Worm (Caenorhabditis elegans) whole organism, early embryonic: ENCODE data around the gene E01G4.3.

Source experiments
- B0310.2 ChIP-seq: sonication (generic microtip); optimal IDR thresholded peaks from 2 replicates; lab custom pipeline; 2016; ENCODE audit warnings: mild to moderate bottlenecking, missing genetic modification characterization, missing compliant biosample characterization
- F13C5.2 ChIP-seq: sonication (generic microtip); optimal IDR thresholded peaks from 2 replicates; lab custom pipeline; 2017; ENCODE audit warnings: mild to moderate bottlenecking, missing genetic modification characterization, inconsistent platforms, missing compliant biosample characterization
- aly-1 ChIP-seq: sonication (generic microtip); optimal IDR thresholded peaks from 2 replicates; lab custom pipeline; 2016; ENCODE audit warnings: missing genetic modification characterization, missing compliant biosample characterization
- ama-1 ChIP-seq: fragments of 150-350 bp; optimal IDR thresholded peaks from 2 replicates; lab custom pipeline; 2014
- ceh-13 ChIP-seq: fragments of 200-800 bp; sonication (Bioruptor generic); optimal IDR thresholded peaks from 2 replicates; lab custom pipeline; 2018; ENCODE audit warnings: mild to moderate bottlenecking, missing genetic modification characterization, missing compliant biosample characterization
- ceh-36 ChIP-seq: sonication (generic microtip); optimal IDR thresholded peaks from 2 replicates; lab custom pipeline; 2016; ENCODE audit warnings: missing genetic modification characterization, inconsistent platforms, missing compliant biosample characterization
- ets-7 ChIP-seq: sonication (generic microtip); optimal IDR thresholded peaks from 2 replicates; lab custom pipeline; 2016; ENCODE audit warnings: missing genotype, missing genetic modification characterization, missing compliant biosample characterization
- flt-1 ChIP-seq: fragments of 200-800 bp; sonication (Bioruptor generic); IDR thresholded peaks from 2 replicates; pipeline ENCODE4 v1.3.6; 2022; ENCODE audit warnings: missing genetic modification characterization, missing compliant biosample characterization
- hmbx-1 ChIP-seq: sonication (generic microtip); optimal IDR thresholded peaks from 2 replicates; lab custom pipeline; 2016; ENCODE audit warnings: mild to moderate bottlenecking, missing genetic modification characterization, missing compliant biosample characterization
- hmg-4 ChIP-seq: fragments of 200-800 bp; sonication (Bioruptor generic); optimal IDR thresholded peaks from 2 replicates; lab custom pipeline; 2018; ENCODE audit warnings: mild to moderate bottlenecking, missing genetic modification characterization, missing compliant biosample characterization
- hnd-1 ChIP-seq: sonication (generic microtip); optimal IDR thresholded peaks from 2 replicates; lab custom pipeline; 2016; ENCODE audit warnings: missing genetic modification characterization, missing compliant biosample characterization
- pes-1 ChIP-seq: fragments of 200-800 bp; sonication (Bioruptor generic); IDR thresholded peaks from 2 replicates; pipeline ENCODE4 v1.3.6; 2022; ENCODE audit warnings: missing genetic modification reagents, missing genetic modification characterization, missing compliant biosample characterization
- scrt-1 ChIP-seq: fragments of 200-800 bp; sonication (Bioruptor generic); IDR thresholded peaks from 2 replicates; pipeline ENCODE4 v1.3.6; 2022; ENCODE audit warnings: missing genetic modification characterization, missing compliant biosample characterization
- sea-1 ChIP-seq: fragments of 200-800 bp; sonication (Bioruptor generic); conservative IDR thresholded peaks from 2 replicates; pipeline ENCODE4 v1.3.6; 2022; ENCODE audit warnings: missing genetic modification characterization, missing compliant biosample characterization
- tbx-11 ChIP-seq: fragments of 200-800 bp; sonication (Bioruptor generic); IDR thresholded peaks from 2 replicates; pipeline ENCODE4 v1.3.6; 2022; ENCODE audit warnings: missing genetic modification characterization, missing compliant biosample characterization
- tbx-37 ChIP-seq: fragments of 200-800 bp; sonication (Bioruptor generic); conservative IDR thresholded peaks from 2 replicates; pipeline ENCODE4 v1.3.6; 2022; ENCODE audit warnings: missing genetic modification reagents, missing genetic modification characterization, missing compliant biosample characterization
- tra-4 ChIP-seq: sonication (generic microtip); optimal IDR thresholded peaks from 2 replicates; lab custom pipeline; 2017; ENCODE audit warnings: missing genetic modification characterization, missing compliant biosample characterization

E01G4.3 gene

DNA sequence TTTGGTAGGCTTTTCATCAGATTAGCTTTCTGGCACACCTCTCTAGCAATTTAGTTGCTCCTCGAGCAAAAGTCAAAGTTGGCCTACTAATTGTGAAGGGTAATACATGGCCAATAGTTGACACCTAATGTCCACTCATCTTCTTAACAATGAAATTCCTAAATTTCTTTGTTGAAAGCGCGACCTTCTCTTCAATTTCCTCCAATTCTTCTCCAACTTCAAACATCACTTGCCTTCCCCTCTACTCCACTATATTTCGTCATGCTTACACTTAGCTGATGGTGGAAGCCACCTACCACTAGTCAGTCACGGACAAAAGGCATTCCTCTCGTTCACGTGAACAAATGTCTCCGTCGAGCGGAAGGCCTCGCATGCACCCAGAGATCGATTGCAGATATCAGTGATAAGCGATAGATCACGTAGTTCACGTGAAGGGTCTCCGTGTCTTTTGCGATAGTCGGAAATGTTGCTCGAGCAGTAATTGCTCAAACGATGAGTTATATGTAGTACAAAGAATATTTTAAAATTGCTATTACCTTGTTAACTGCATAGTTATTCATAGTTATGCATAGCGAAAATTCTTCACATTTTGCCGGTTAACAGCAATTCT, at the start of gene E01G4.3:
E01G4.3 (minus strand) TSS at position 560 of the 610 bp plus-strand sequence.
- TF ChIP-seq ceh-13 (GFP tag; lab: Kevin White, UChicago) (no peak), hnd-1 (tag; lab: Kevin White, UChicago) (no peak), pes-1 (GFP tag; lab: Robert Waterston, UW) (no peak), aly-1 (tag; lab: Kevin White, UChicago) (no peak), tbx-37 (GFP tag; lab: Robert Waterston, UW) (no peak), B0310.2 (tag; lab: Kevin White, UChicago) (no peak), ama-1 (lab: Kevin White, UChicago) (no peak), hmg-4 (GFP tag; lab: Kevin White, UChicago) (no peak)

ce11 chrII:13517600-13517999, 48.2 kb upstream of the E01G4.3 start, which contains the start of gene sre-45:
Gene sre-45 (plus strand): TSS chrII:13517900.
- no peak for TF ChIP-seq hnd-1 (tag; lab: Kevin White, UChicago)
- TF ChIP-seq hmbx-1 (tag; lab: Kevin White, UChicago): no peak

DNA sequence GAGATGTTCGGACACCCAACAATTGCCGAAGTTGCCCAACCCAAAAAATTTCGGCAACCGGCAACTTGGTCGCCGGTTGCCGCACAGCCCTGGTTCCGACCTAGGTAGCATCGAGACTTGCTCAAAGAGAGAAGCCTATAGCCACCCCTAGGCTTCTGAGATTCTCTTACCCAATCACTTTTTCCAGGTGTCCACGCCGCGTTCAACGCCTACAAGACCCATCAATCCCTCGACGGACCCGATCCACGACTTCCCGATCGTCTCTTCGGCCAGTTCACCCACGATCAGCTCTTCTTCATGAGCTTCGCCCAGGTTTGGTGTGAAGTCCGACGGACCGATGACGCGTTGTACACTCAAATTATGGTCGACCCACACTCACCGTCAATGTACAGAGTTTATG, 46.4 kb upstream of the E01G4.3 start:
- TF ChIP-seq ama-1 (lab: Kevin White, UChicago) (no peak), pes-1 (GFP tag; lab: Robert Waterston, UW) (no peak), B0310.2 (tag; lab: Kevin White, UChicago) (no peak), ceh-13 (GFP tag; lab: Kevin White, UChicago) (no peak), scrt-1 (no peak)

DNA sequence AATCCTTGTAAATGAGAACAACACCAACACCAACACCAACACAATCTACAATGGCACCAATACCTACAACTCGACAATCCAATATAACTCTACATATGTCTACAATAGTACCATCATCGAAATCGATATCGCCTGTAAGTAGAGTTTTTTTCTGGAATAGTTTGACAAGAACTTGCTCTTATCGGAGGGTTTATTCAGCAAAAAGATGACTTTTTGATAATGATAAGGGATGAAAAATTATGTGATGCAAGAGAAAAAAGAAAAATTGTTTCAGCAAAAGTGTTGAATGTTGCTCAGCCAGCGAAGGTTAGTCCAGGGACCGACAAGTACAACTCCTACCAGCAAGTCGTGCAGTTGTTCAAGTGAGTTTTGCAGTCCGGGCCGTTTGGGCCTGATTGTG, 39.2 kb upstream of the E01G4.3 start:
- TF ChIP-seq tra-4 (tag; lab: Kevin White, UChicago): no peak
- no peak for TF ChIP-seq sea-1 (GFP tag; lab: Robert Waterston, UW)
- no peak for TF ChIP-seq F13C5.2 (tag; lab: Kevin White, UChicago)
- TF ChIP-seq hmbx-1 (tag; lab: Kevin White, UChicago): no peak
- TF ChIP-seq ama-1 (lab: Kevin White, UChicago): no peak
- no peak for TF ChIP-seq hmg-4 (GFP tag; lab: Kevin White, UChicago)
- no peak for TF ChIP-seq flt-1 (GFP tag; lab: Robert Waterston, UW)
- TF ChIP-seq ceh-13 (GFP tag; lab: Kevin White, UChicago): no peak
- TF ChIP-seq pes-1 (GFP tag; lab: Robert Waterston, UW): no peak
- TF ChIP-seq hnd-1 (tag; lab: Kevin White, UChicago): no peak
- no peak for TF ChIP-seq scrt-1
- no peak for TF ChIP-seq ets-7 (tag; lab: Kevin White, UChicago)
- no peak for TF ChIP-seq tbx-37 (GFP tag; lab: Robert Waterston, UW)
- TF ChIP-seq B0310.2 (tag; lab: Kevin White, UChicago): no peak
- TF ChIP-seq aly-1 (tag; lab: Kevin White, UChicago): no peak
- no peak for TF ChIP-seq ceh-36
- no peak for TF ChIP-seq tbx-11 (GFP tag; lab: Robert Waterston, UW)

DNA sequence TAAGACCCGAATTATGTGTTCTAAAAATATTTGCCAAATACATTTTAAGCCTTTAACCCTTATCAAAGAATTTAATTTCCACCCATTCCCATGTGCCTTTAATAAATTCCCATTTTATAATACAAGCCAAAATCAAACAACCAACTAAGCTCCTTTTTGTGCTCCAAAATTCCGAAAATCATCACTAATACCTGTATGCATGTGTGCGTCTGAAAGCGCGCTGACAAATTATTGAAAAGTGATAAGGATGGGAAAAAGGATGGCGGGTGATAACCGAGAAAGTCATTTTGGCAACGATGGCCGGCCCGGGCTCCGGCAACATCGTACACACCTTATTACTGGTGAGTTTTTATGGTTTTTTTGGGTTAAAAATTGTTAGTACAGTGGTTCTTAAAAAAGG, 38.1 kb upstream of the E01G4.3 start, which contains the start of gene nep-17:
nep-17 (plus strand) TSS at position 285 of the 400 bp plus-strand sequence.
- no peak for TF ChIP-seq hmbx-1 (tag; lab: Kevin White, UChicago)
- TF ChIP-seq flt-1 (GFP tag; lab: Robert Waterston, UW): no peak

DNA sequence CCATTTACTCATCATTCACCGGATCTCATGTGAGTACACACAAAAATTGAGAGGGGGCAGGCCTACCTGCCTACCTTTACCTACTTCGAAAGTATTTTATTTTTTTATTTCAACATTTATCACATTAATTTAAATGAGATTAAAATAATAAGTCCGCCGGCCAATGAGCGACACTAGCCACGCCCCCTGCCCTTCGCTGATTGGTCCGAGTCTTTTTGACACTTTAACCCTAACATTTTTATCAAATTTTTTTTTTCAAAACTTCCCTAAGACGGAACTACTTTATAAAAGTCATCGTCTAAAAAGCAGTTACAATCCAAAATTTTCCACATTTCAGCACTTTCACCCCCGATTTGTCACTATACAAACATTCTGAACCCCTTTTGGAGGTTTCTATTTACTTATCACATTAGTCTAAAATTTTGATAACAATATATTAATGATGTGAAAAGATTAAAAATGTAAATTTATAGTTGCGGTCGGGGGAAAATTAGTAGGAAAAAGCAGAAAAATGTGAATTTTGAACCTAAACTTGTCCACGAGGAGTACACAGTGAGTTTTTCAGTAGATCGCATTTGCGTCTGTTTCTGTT, 36.7 kb upstream of the E01G4.3 start:
- no peak for TF ChIP-seq ama-1 (lab: Kevin White, UChicago)

DNA sequence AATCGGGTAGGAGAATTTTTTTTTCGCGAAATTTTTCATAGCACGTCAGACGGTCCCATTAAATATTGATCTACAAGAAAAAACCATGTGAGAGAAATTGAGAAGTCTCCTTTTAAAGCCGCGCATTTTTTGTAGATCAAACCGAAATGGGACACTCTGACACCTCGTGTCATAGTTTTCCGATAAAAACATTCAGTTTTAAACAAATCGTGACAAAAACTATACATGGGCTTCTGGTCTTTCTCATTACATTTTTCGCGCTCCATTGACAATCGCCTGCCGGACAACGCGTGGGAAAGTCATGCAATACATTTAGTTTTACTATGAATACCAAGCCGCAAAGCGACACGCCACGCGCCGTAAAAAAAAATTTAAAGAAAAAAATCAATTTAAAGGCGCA, 36.0 kb upstream of the E01G4.3 start:
- no peak for TF ChIP-seq sea-1 (GFP tag; lab: Robert Waterston, UW)
- TF ChIP-seq tbx-11 (GFP tag; lab: Robert Waterston, UW): no peak
- TF ChIP-seq F13C5.2 (tag; lab: Kevin White, UChicago): no peak
- no peak for TF ChIP-seq aly-1 (tag; lab: Kevin White, UChicago)
- TF ChIP-seq pes-1 (GFP tag; lab: Robert Waterston, UW): no peak
- TF ChIP-seq B0310.2 (tag; lab: Kevin White, UChicago): no peak
- no peak for TF ChIP-seq ceh-13 (GFP tag; lab: Kevin White, UChicago)
- TF ChIP-seq ama-1 (lab: Kevin White, UChicago): no peak
- no peak for TF ChIP-seq tbx-37 (GFP tag; lab: Robert Waterston, UW)
- no peak for TF ChIP-seq hmbx-1 (tag; lab: Kevin White, UChicago)
- no peak for TF ChIP-seq hmg-4 (GFP tag; lab: Kevin White, UChicago)

DNA sequence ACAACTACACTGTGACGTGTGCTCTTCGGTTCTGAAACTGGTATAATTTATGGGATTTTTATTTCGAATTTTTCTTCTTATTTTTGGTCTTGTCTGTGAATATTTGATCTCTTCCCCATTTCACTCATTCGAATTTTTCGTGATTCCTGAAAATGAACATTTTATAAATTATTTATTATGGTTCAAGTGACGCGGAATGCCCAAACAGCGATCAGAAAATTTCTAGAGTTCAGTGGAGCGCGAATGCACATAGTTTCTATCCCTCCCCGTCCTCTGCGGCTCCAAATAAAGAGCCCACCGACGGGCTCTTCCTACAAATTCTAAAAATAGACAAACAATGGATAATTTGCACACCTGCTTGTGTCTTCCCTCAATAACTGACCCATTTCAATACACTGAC, 34.3 kb upstream of the E01G4.3 start, which contains the start of gene F54F11.1:
F54F11.1 (plus strand) TSS at position 301 of the 400 bp plus-strand sequence.
- TF ChIP-seq tbx-37 (GFP tag; lab: Robert Waterston, UW) (no peak), ama-1 (lab: Kevin White, UChicago) (no peak), tbx-11 (GFP tag; lab: Robert Waterston, UW) (no peak), scrt-1 (no peak), hmg-4 (GFP tag; lab: Kevin White, UChicago) (no peak), sea-1 (GFP tag; lab: Robert Waterston, UW) (no peak), B0310.2 (tag; lab: Kevin White, UChicago) (no peak)
